Worm (Caenorhabditis elegans): ENCODE measurements around the gene F59B1.6.

DNA sequence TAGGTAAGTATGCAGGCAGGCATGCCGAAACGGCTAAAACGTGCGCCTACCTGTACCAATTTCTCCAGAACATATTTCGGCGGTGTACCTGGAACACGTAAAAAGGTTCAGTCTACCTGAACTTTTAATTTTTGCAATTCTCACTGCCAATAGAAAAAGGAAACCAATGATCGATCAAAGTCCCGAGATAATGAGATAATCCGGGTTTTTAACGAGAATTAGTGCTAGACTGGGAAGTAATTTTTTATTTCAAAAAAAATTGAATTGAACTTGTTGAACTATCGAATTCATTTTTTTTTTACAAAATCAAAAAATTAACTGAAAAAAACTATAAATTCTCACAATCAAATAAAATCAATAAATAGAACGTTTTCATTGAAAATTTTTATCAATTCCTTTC is 30.9 kb downstream of the F59B1.6 start, which contains the start of gene T22F3.7:
- TF ChIP-seq lin-40 (tag; optimal IDR thresholded peaks at IDR 0.05), result no peak
- no peak for TF ChIP-seq ceh-58 (GFP tag; IDR thresholded peaks at IDR 0.05)
- TF ChIP-seq ama-1 (optimal IDR thresholded peaks at IDR 0.05), result no peak
- TF ChIP-seq ama-1 (GFP tag; optimal IDR thresholded peaks at IDR 0.05), result no peak
- TF ChIP-seq attf-6 (GFP tag; IDR thresholded peaks at IDR 0.05), result no peak
- TF ChIP-seq hlh-26 (GFP tag; conservative IDR thresholded peaks at IDR 0.05), result no peak
- TF ChIP-seq F57A8.1 (GFP tag; optimal IDR thresholded peaks at IDR 0.05), result no peak
- TF ChIP-seq F49E8.2 (tag; optimal IDR thresholded peaks at IDR 0.05; ENCODE audit: insufficient read depth), result no peak
- TF ChIP-seq nhr-179 (tag; optimal IDR thresholded peaks at IDR 0.05), result no peak
